Worm (Caenorhabditis elegans): Measurements from ENCODE around the gene C47E12.14.
A peak's percentile ranks its signal among the peaks of the same experiment; 100 is the strongest.

DNA sequence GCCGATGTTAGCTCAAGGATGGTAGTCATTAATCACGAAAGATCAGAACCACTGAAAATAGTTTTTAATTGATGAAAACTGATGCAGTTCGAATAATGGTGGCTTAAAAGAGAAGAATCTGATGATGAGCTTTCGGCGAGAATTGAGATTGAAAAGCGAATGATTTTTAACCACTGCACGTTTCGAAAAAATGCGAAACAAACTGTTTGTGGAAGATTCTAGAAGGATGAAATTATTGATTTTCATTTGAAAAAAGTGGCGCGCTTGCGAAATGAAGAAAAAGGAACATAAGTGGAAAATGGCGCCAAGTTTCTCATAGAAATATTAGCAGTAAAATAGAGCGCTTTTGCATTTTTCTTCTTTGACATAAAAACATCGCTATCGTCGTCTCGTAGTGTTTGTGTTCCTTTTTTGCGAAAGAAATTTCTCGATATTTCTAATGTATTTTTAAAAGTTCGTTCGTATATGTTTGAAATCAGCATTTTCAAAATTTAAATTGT lies 18.8 kb upstream of the C47E12.14 start, which contains the start of gene uba-1:
- no peak for TF ChIP-seq egl-27 (tag; optimal IDR thresholded peaks at IDR 0.05)
- TF ChIP-seq nfya-1 (tag; optimal IDR thresholded peaks at IDR 0.05; ENCODE audit: insufficient read depth): peak; percentile 7
- TF ChIP-seq nhr-11 (tag; optimal IDR thresholded peaks at IDR 0.05): no peak
- no peak for TF ChIP-seq daf-12 (tag; optimal IDR thresholded peaks at IDR 0.05)
- no peak for TF ChIP-seq skn-1 (tag; optimal IDR thresholded peaks at IDR 0.05)
- no peak for TF ChIP-seq pqm-1 (tag; optimal IDR thresholded peaks at IDR 0.05)
- TF ChIP-seq nhr-237 (tag; optimal IDR thresholded peaks at IDR 0.05): no peak
- TF ChIP-seq ceh-9 (tag; optimal IDR thresholded peaks at IDR 0.05): no peak
- no peak for TF ChIP-seq nhr-76 (tag; optimal IDR thresholded peaks at IDR 0.05)
- peak; percentile 6 for TF ChIP-seq tbx-2 (tag; optimal IDR thresholded peaks at IDR 0.05)
- no peak for TF ChIP-seq fkh-10 (GFP tag; optimal IDR thresholded peaks at IDR 0.05)

Measured in whole organism, L3 larva.